Worm (Caenorhabditis elegans) whole organism, L3 larva: Measurements from ENCODE around the gene F55C5.10.
A peak's percentile ranks its signal among the peaks of the same experiment; 100 is the strongest.

Experiments used
- ZK546.5 ChIP-seq: sonication (generic microtip); optimal IDR thresholded peaks from 2 replicates; lab custom pipeline; 2017; ENCODE audit warnings: missing biosample characterization, missing genetic modification characterization
- ama-1 ChIP-seq: fragments of 150-350 bp; optimal IDR thresholded peaks from 2 replicates; lab custom pipeline; 2018
- ceh-16 ChIP-seq: sonication (generic microtip); optimal IDR thresholded peaks from 2 replicates; lab custom pipeline; 2017; ENCODE audit warnings: missing biosample characterization, missing genetic modification characterization
- ceh-28 ChIP-seq: fragments of 150-350 bp; optimal IDR thresholded peaks from 2 replicates; lab custom pipeline; 2014; ENCODE audit warnings: missing biosample characterization, missing genetic modification reagents, missing genetic modification characterization
- ceh-82 ChIP-seq: fragments of 150-350 bp; optimal IDR thresholded peaks from 2 replicates; lab custom pipeline; 2014; ENCODE audit warnings: missing biosample characterization, missing genetic modification characterization
- egl-27 ChIP-seq: sonication (generic microtip); optimal IDR thresholded peaks from 4 replicates; lab custom pipeline; 2017; ENCODE audit warnings: missing biosample characterization, missing genetic modification reagents, missing genetic modification characterization
- egl-5 ChIP-seq: fragments of 150-350 bp; optimal IDR thresholded peaks from 2 replicates; lab custom pipeline; 2017; ENCODE audit warnings: missing biosample characterization, missing genetic modification reagents, missing genetic modification characterization, inconsistent platforms
- elt-2 ChIP-seq: sonication (generic microtip); optimal IDR thresholded peaks from 2 replicates; lab custom pipeline; 2016; ENCODE audit warnings: missing genetic modification reagents, mild to moderate bottlenecking, missing genetic modification characterization, missing compliant biosample characterization
- elt-3 ChIP-seq, 3 experiments: fragments of 150-350 bp in 1 of 3; sonication (generic microtip) in 2 of 3; optimal IDR thresholded peaks; 2 replicates in 2 of 3; 4 replicates in 1 of 3; lab custom pipeline; 2014 to 2017; ENCODE audit warnings: missing biosample characterization in 3 of 3, missing genetic modification characterization in 3 of 3
- eor-1 ChIP-seq, 2 experiments: fragments of 150-350 bp; optimal IDR thresholded peaks; 2 replicates each; lab custom pipeline; 2014 to 2018; ENCODE audit warnings: missing biosample characterization in 2 of 2, missing genetic modification characterization in 2 of 2
- fkh-10 ChIP-seq: sonication (generic microtip); optimal IDR thresholded peaks from 2 replicates; lab custom pipeline; 2017; ENCODE audit warnings: missing biosample characterization, missing genetic modification reagents, missing genetic modification characterization
- fkh-2 ChIP-seq: fragments of 150-350 bp; optimal IDR thresholded peaks from 2 replicates; lab custom pipeline; 2014; ENCODE audit warnings: missing biosample characterization, missing genetic modification reagents, missing genetic modification characterization
- hmg-11 ChIP-seq: sonication (generic microtip); optimal IDR thresholded peaks from 2 replicates; lab custom pipeline; 2016; ENCODE audit warnings: missing genetic modification characterization, missing compliant biosample characterization
- jun-1 ChIP-seq: fragments of 150-350 bp; optimal IDR thresholded peaks from 2 replicates; lab custom pipeline; 2014; ENCODE audit warnings: missing biosample characterization, missing genetic modification reagents, missing genetic modification characterization
- lin-15B ChIP-seq: fragments of 150-350 bp; optimal IDR thresholded peaks from 2 replicates; lab custom pipeline; 2014; ENCODE audit warnings: missing biosample characterization, missing genetic modification characterization
- lin-39 ChIP-seq: fragments of 150-350 bp; optimal IDR thresholded peaks from 2 replicates; lab custom pipeline; 2018; ENCODE audit warnings: missing biosample characterization, missing genetic modification reagents, missing genetic modification characterization
- lsy-12 ChIP-seq: sonication (generic microtip); optimal IDR thresholded peaks from 2 replicates; lab custom pipeline; 2016; ENCODE audit warnings: mild to moderate bottlenecking, missing genetic modification characterization, missing compliant biosample characterization
- mml-1 ChIP-seq: fragments of 150-350 bp; sonication (generic microtip); optimal IDR thresholded peaks from 3 replicates; lab custom pipeline; 2014; ENCODE audit warnings: missing biosample characterization, missing genetic modification characterization
- nfya-1 ChIP-seq: sonication (generic microtip); optimal IDR thresholded peaks from 2 replicates; lab custom pipeline; 2017; ENCODE audit warnings: missing genetic modification characterization, mild to moderate bottlenecking, missing compliant biosample characterization, antibody characterized with exemption, moderate library complexity; ENCODE audit not compliant: insufficient read depth
- nhr-11 ChIP-seq: fragments of 150-350 bp; optimal IDR thresholded peaks from 2 replicates; lab custom pipeline; 2014; ENCODE audit warnings: missing biosample characterization, missing genetic modification characterization
- nhr-12 ChIP-seq: fragments of 150-350 bp; optimal IDR thresholded peaks from 2 replicates; lab custom pipeline; 2014; ENCODE audit warnings: missing biosample characterization, missing genetic modification characterization
- nhr-23 ChIP-seq: fragments of 150-350 bp; optimal IDR thresholded peaks from 2 replicates; lab custom pipeline; 2014; ENCODE audit warnings: missing biosample characterization, missing genetic modification reagents, missing genetic modification characterization
- nhr-25 ChIP-seq: sonication (generic microtip); optimal IDR thresholded peaks from 2 replicates; lab custom pipeline; 2017; ENCODE audit warnings: missing biosample characterization, missing genetic modification characterization
- nhr-28 ChIP-seq: fragments of 150-350 bp; optimal IDR thresholded peaks from 2 replicates; lab custom pipeline; 2014; ENCODE audit warnings: missing biosample characterization, missing genetic modification characterization
- nhr-76 ChIP-seq: fragments of 150-350 bp; sonication (generic microtip); optimal IDR thresholded peaks from 5 replicates; lab custom pipeline; 2014; ENCODE audit warnings: missing biosample characterization, missing genetic modification characterization
- nhr-77 ChIP-seq: fragments of 150-350 bp; optimal IDR thresholded peaks from 2 replicates; lab custom pipeline; 2014; ENCODE audit warnings: missing biosample characterization, missing genetic modification characterization
- pha-4 ChIP-seq: fragments of 150-350 bp; optimal IDR thresholded peaks from 2 replicates; lab custom pipeline; 2014; ENCODE audit warnings: missing biosample characterization, missing genetic modification reagents, missing genetic modification characterization
- pqm-1 ChIP-seq: fragments of 150-350 bp; optimal IDR thresholded peaks from 2 replicates; lab custom pipeline; 2017; ENCODE audit warnings: missing biosample characterization, missing genetic modification characterization, inconsistent platforms
- sea-2 ChIP-seq: fragments of 150-350 bp; sonication (generic microtip); optimal IDR thresholded peaks from 4 replicates; lab custom pipeline; 2014; ENCODE audit warnings: missing biosample characterization, missing genetic modification reagents, missing genetic modification characterization
- snpc-4 ChIP-seq: fragments of 150-350 bp; optimal IDR thresholded peaks from 2 replicates; lab custom pipeline; 2014; ENCODE audit warnings: missing biosample characterization, missing genetic modification characterization
- zag-1 ChIP-seq: fragments of 150-350 bp; optimal IDR thresholded peaks from 2 replicates; lab custom pipeline; 2014; ENCODE audit warnings: missing biosample characterization, missing genetic modification characterization
- ztf-11 ChIP-seq: fragments of 150-350 bp; optimal IDR thresholded peaks from 2 replicates; lab custom pipeline; 2014; ENCODE audit warnings: missing biosample characterization, missing genetic modification characterization
- ztf-4 ChIP-seq: fragments of 150-350 bp; optimal IDR thresholded peaks from 2 replicates; lab custom pipeline; 2014; ENCODE audit warnings: missing biosample characterization, missing genetic modification characterization

Gene F55C5.10

DNA sequence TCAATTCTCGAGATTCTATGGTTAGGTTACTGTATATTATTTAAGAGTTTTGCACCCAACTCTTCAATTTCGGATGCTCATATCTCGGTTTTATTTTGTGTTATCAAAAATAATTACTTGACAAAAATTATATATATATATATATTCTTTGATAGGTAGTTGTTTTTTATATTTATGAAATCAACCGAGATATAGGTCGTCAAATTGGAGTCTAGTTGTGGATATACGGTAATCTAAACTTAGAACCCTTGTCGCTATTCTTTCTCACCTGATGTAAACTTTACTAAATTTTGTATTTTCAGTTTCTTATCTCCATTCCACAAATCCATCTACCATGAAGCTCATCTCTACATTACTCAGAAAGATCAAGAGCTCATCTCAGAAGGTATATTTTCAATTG, at the start of gene F55C5.10:
F55C5.10 (plus strand) TSS at position 301 of the 400 bp plus-strand sequence.
- TF ChIP-seq jun-1 (tag; lab: Kevin White, UChicago) = no peak
- TF ChIP-seq nhr-25 = no peak
- no peak for TF ChIP-seq lin-39 (tag; lab: Kevin White, UChicago)
- no peak for TF ChIP-seq mml-1
- TF ChIP-seq ZK546.5 (tag; lab: Kevin White, UChicago) = no peak
- no peak for TF ChIP-seq elt-2 (tag; lab: Kevin White, UChicago)
- TF ChIP-seq nhr-76 (tag; lab: Kevin White, UChicago) = no peak
- TF ChIP-seq pha-4 = no peak
- TF ChIP-seq nhr-23 (tag; lab: Kevin White, UChicago) = no peak
- TF ChIP-seq eor-1 (tag; optimal IDR thresholded peaks at IDR 0.05; lab: Kevin White, UChicago) = no peak
- TF ChIP-seq nhr-28 (tag; lab: Kevin White, UChicago) = no peak
- no peak for TF ChIP-seq elt-3 (tag; optimal IDR thresholded peaks at IDR 0.05; lab: Kevin White, UChicago)
- TF ChIP-seq sea-2 (GFP tag; lab: Kevin White, UChicago) = no peak
- TF ChIP-seq ceh-16 (tag; lab: Kevin White, UChicago) = no peak
- TF ChIP-seq ama-1 (lab: Kevin White, UChicago) = no peak

DNA sequence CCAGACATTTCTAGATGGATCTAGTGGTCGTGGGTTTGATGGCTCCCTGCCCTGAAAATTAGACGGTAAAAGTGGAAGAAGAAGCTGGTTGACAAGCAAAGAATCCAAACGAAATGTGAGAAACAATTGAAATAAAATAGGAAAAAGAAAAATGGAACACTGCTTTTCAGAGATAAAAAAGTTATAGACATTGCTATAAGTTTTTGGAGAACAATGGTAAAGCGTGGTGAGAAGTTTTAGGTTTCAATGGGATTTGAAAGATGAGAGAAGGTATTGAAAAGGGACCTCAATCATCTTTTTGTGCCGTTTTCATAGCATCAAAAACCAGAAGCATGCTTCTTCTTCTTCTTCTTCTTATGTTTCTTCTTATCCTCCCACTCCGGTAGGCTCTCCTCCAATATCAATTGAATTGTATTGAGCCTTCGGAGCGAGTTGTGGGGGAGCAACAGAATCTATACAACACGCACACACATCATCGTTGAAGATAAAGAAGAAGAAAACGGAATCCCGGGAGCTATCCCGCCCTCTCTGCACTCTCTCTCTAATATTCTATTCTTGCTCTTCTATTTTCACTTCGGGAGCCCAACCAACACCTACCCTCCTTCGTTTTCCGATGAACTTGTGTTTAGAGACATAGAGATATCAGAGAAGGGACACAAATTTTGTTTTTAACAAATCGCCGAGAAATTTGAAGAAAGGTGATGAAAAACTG, 48.8 kb upstream of the F55C5.10 start, which contains the start of gene myo-3:
myo-3 (minus strand) TSS at position 51 of the 712 bp plus-strand sequence.
- no peak for TF ChIP-seq nhr-25
- no peak for TF ChIP-seq ztf-11
- no peak for TF ChIP-seq fkh-2 (tag; lab: Kevin White, UChicago)
- TF ChIP-seq ceh-16 (tag; lab: Kevin White, UChicago) = no peak
- no peak for TF ChIP-seq egl-5 (tag; lab: Kevin White, UChicago)
- no peak for TF ChIP-seq nhr-77 (tag; lab: Kevin White, UChicago)
- no peak for TF ChIP-seq nhr-23 (tag; lab: Kevin White, UChicago)
- no peak for TF ChIP-seq ceh-28
- no peak for TF ChIP-seq hmg-11 (tag; lab: Kevin White, UChicago)
- no peak for TF ChIP-seq nhr-12 (tag; lab: Kevin White, UChicago)
- TF ChIP-seq ZK546.5 (tag; lab: Kevin White, UChicago) = no peak

DNA sequence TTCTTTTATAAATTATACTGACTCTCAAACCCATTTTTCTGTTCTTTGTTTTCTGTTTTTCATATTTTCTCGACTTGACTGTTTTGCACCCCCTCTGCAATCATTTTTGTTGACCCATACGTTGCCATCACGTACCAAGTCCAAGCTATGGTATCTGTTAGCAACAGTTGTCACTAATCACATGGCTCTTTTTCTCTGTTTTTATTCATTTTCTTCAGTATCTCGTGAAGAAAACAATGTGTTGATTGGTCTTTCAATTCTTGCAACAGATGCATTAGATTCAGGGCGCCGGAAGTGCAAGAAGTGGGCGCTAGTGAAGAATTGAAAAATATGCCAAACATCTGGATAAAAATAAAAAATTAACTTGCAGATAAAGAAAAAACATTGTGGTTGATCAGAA, 47.8 kb upstream of the F55C5.10 start:
- TF ChIP-seq lsy-12 (tag; lab: Kevin White, UChicago) = no peak
- TF ChIP-seq pqm-1 (tag; lab: Kevin White, UChicago) = no peak
- TF ChIP-seq egl-27 (tag; lab: Kevin White, UChicago) = no peak
- peak; percentile 29 for TF ChIP-seq egl-5 (tag; lab: Kevin White, UChicago)
- TF ChIP-seq lin-39 (tag; lab: Kevin White, UChicago) = peak; percentile 9
- TF ChIP-seq nfya-1 (tag; lab: Kevin White, UChicago) = peak; percentile 45

ce11 chrV:12241126-12241525, 42.2 kb upstream of the F55C5.10 start, which contains the start of gene ttr-22:
ttr-22 (plus strand) TSS chrV:12241426.
- no peak for TF ChIP-seq mml-1
- TF ChIP-seq zag-1 (tag; lab: Kevin White, UChicago) = no peak
- TF ChIP-seq lsy-12 (tag; lab: Kevin White, UChicago) = no peak
- no peak for TF ChIP-seq jun-1 (tag; lab: Kevin White, UChicago)
- no peak for TF ChIP-seq ceh-82 (tag; lab: Kevin White, UChicago)
- no peak for TF ChIP-seq hmg-11 (tag; lab: Kevin White, UChicago)
- no peak for TF ChIP-seq fkh-10
- TF ChIP-seq nhr-11 (tag; lab: Kevin White, UChicago) = no peak
- TF ChIP-seq ceh-28 = no peak
- no peak for TF ChIP-seq ztf-4 (tag; lab: Kevin White, UChicago)
- TF ChIP-seq, all 47 proteins: peak for 0

DNA sequence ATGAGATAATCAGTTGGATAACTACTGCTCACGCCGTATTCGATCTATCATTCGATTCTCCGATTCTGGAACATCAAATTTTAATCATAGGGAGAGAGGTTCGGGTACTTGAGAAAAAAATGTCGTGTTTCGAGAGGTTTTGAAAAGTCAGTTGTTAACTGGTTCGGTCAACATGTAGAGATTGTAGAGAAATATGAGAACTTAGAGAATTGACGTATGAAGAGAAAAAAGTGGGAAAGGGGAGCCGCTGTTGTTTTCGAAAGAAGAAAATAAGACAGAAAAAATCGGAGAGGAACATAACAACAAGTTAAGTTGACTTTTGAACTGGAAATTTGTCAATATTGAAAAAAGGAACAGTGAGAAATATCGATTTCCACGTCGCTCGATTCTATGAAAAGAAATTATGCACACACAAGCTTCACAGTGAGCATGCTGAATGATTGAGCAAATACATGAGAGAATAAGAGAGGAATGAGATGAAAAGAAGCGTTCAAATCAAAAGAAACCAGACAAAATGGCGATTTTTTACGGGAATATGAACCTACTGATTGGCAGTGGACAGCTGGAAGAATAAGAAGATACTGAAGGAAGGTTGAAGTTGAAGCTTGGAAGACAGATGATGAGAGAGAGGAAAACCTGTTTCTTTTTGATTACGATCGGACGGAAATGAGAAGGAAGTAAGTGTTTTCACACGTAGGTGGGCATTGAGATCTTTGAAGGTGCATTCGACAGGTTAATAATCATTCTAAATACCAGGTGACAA, 38.1 kb upstream of the F55C5.10 start, which contains the start of the genes T04H1.13, slfl-5 and rad-50:
T04H1.13 (minus strand) TSS at position 51 of the 763 bp plus-strand sequence.
slfl-5 (minus strand) TSS at position 65 of the 763 bp plus-strand sequence.
rad-50 (plus strand) TSS at position 667 of the 763 bp plus-strand sequence.
- peak; percentile 20 for TF ChIP-seq nhr-23 (tag; lab: Kevin White, UChicago)
- peak; percentile 9 for TF ChIP-seq snpc-4 (tag; lab: Kevin White, UChicago)
- peak; percentile 96 for TF ChIP-seq pha-4
- no peak for TF ChIP-seq lin-15B (tag; lab: Kevin White, UChicago)
- no peak for TF ChIP-seq ceh-82 (tag; lab: Kevin White, UChicago)
- no peak for TF ChIP-seq jun-1 (tag; lab: Kevin White, UChicago)
